Fruit fly (Drosophila melanogaster): ENCODE data around the gene sofe.

The sofe gene

dm6 chrX:10846972-10847435 is 10.2 kb downstream of the sofe start, which contains the start of gene sbr:
Gene sbr, minus strand, starts transcription at chrX:10847092.
- TF ChIP-seq CG5204 (GFP tag; optimal IDR thresholded peaks at IDR 0.05) (no peak), CG1620 (GFP tag; optimal IDR thresholded peaks at IDR 0.05) (peak; percentile 45), Clk (GFP tag; optimal IDR thresholded peaks at IDR 0.05) (no peak), cic (GFP tag; optimal IDR thresholded peaks at IDR 0.05) (no peak), ovo (GFP tag; optimal IDR thresholded peaks at IDR 0.05) (no peak), CG7101 (tag; optimal IDR thresholded peaks at IDR 0.05) (peak; percentile 48), kay (GFP tag; ENCODE audit: borderline replicate concordance) (no peak), pad (GFP tag; optimal IDR thresholded peaks at IDR 0.05) (peak; percentile 31), CG11617 (GFP tag; optimal IDR thresholded peaks at IDR 0.05) (peak; percentile 36), bab1 (GFP tag; optimal IDR thresholded peaks at IDR 0.05) (no peak), Mnt (GFP tag; optimal IDR thresholded peaks at IDR 0.05) (no peak), Crg-1 (GFP tag; optimal IDR thresholded peaks at IDR 0.05) (peak; percentile 60), CG14711 (tag; optimal IDR thresholded peaks at IDR 0.05) (peak; percentile 12), toe (GFP tag; optimal IDR thresholded peaks at IDR 0.05) (peak; percentile 45)

dm6 chrX:10845256-10845655 is 12.0 kb downstream of the sofe start:
- TF ChIP-seq pad (GFP tag; optimal IDR thresholded peaks at IDR 0.05) (peak; percentile 21), CG1620 (GFP tag; optimal IDR thresholded peaks at IDR 0.05) (no peak), cic (GFP tag; optimal IDR thresholded peaks at IDR 0.05) (peak; percentile 74), CG14711 (tag; optimal IDR thresholded peaks at IDR 0.05) (no peak), CG7101 (tag; optimal IDR thresholded peaks at IDR 0.05) (peak; percentile 42), Clk (GFP tag; optimal IDR thresholded peaks at IDR 0.05) (no peak), bab1 (GFP tag; optimal IDR thresholded peaks at IDR 0.05) (no peak), cnc (optimal IDR thresholded peaks at IDR 0.05) (no peak), CG12768 (GFP tag; optimal IDR thresholded peaks at IDR 0.05) (no peak), CG5204 (GFP tag; optimal IDR thresholded peaks at IDR 0.05) (no peak), CG11617 (GFP tag; optimal IDR thresholded peaks at IDR 0.05) (no peak), Mnt (GFP tag; optimal IDR thresholded peaks at IDR 0.05) (peak; percentile 49), tj (GFP tag; optimal IDR thresholded peaks at IDR 0.05) (no peak), kay (GFP tag; ENCODE audit: borderline replicate concordance) (no peak), Crg-1 (GFP tag; optimal IDR thresholded peaks at IDR 0.05) (no peak), CG7045 (GFP tag; optimal IDR thresholded peaks at IDR 0.05) (no peak), toe (GFP tag; optimal IDR thresholded peaks at IDR 0.05) (no peak), ovo (GFP tag; optimal IDR thresholded peaks at IDR 0.05) (no peak), CG33017 (tag; optimal IDR thresholded peaks at IDR 0.05) (peak; percentile 28)

- TF ChIP-seq Mnt (GFP tag; optimal IDR thresholded peaks at IDR 0.05) (peak; percentile 83), CG7045 (GFP tag; optimal IDR thresholded peaks at IDR 0.05) (no peak), toe (GFP tag; optimal IDR thresholded peaks at IDR 0.05) (no peak)
Measured at dm6 chrX:10844807-10845206, 12.4 kb downstream of the sofe start, which contains the start of gene CG32669. Gene CG32669, minus strand, starts transcription at chrX:10845081.

dm6 chrX:10841717-10842255 is 15.4 kb downstream of the sofe start, which contains the start of gene CG15209:
Gene CG15209, plus strand, starts transcription at chrX:10842205.
- peak; percentile 15 for TF ChIP-seq Mnt (GFP tag; optimal IDR thresholded peaks at IDR 0.05)
- no peak for TF ChIP-seq CG12768 (GFP tag; optimal IDR thresholded peaks at IDR 0.05)
- TF ChIP-seq tj (GFP tag; optimal IDR thresholded peaks at IDR 0.05), result peak; percentile 21
- TF ChIP-seq ovo (GFP tag; optimal IDR thresholded peaks at IDR 0.05), result no peak
- TF ChIP-seq toe (GFP tag; optimal IDR thresholded peaks at IDR 0.05), result no peak
- no peak for TF ChIP-seq bab1 (GFP tag; optimal IDR thresholded peaks at IDR 0.05)
- no peak for TF ChIP-seq cnc (optimal IDR thresholded peaks at IDR 0.05)
- peak; percentile 37 for TF ChIP-seq CG11617 (GFP tag; optimal IDR thresholded peaks at IDR 0.05)
- peak; percentile 50 for TF ChIP-seq CG5204 (GFP tag; optimal IDR thresholded peaks at IDR 0.05)
- TF ChIP-seq pad (GFP tag; optimal IDR thresholded peaks at IDR 0.05), result peak; percentile 21
- TF ChIP-seq CG7101 (tag; optimal IDR thresholded peaks at IDR 0.05), result peak; percentile 56
- TF ChIP-seq CG1620 (GFP tag; optimal IDR thresholded peaks at IDR 0.05), result peak; percentile 16
- no peak for TF ChIP-seq cic (GFP tag; optimal IDR thresholded peaks at IDR 0.05)
- TF ChIP-seq Hr96 (GFP tag; optimal IDR thresholded peaks at IDR 0.05), result peak; percentile 32
- no peak for TF ChIP-seq CG7045 (GFP tag; optimal IDR thresholded peaks at IDR 0.05)
- peak; percentile 25 for TF ChIP-seq CG14711 (tag; optimal IDR thresholded peaks at IDR 0.05)

dm6 chrX:10840892-10841564 is 16.2 kb downstream of the sofe start:
- TF ChIP-seq CG7101 (tag; optimal IDR thresholded peaks at IDR 0.05), result no peak
- peak; percentile 53 for TF ChIP-seq bab1 (GFP tag; optimal IDR thresholded peaks at IDR 0.05)
- peak; percentile 50 for TF ChIP-seq cic (GFP tag; optimal IDR thresholded peaks at IDR 0.05)
- TF ChIP-seq Hr96 (GFP tag; optimal IDR thresholded peaks at IDR 0.05), result no peak
- peak; percentile 77 for TF ChIP-seq kay (GFP tag; ENCODE audit: borderline replicate concordance)
- TF ChIP-seq CG12768 (GFP tag; optimal IDR thresholded peaks at IDR 0.05), result no peak
- no peak for TF ChIP-seq CG11617 (GFP tag; optimal IDR thresholded peaks at IDR 0.05)
- no peak for TF ChIP-seq CG14711 (tag; optimal IDR thresholded peaks at IDR 0.05)
- TF ChIP-seq CG5204 (GFP tag; optimal IDR thresholded peaks at IDR 0.05), result no peak
- TF ChIP-seq CG33017 (tag; optimal IDR thresholded peaks at IDR 0.05), result no peak
- TF ChIP-seq cnc (optimal IDR thresholded peaks at IDR 0.05), result no peak
- TF ChIP-seq CG1620 (GFP tag; optimal IDR thresholded peaks at IDR 0.05), result no peak
- no peak for TF ChIP-seq tj (GFP tag; optimal IDR thresholded peaks at IDR 0.05)
- TF ChIP-seq Mnt (GFP tag; optimal IDR thresholded peaks at IDR 0.05), result no peak
- TF ChIP-seq Crg-1 (GFP tag; optimal IDR thresholded peaks at IDR 0.05), result no peak
- peak; percentile 4 for TF ChIP-seq ovo (GFP tag; optimal IDR thresholded peaks at IDR 0.05)

- no peak for TF ChIP-seq tj (GFP tag; optimal IDR thresholded peaks at IDR 0.05)
- TF ChIP-seq bab1 (GFP tag; optimal IDR thresholded peaks at IDR 0.05), result peak; percentile 20
Measured at dm6 chrX:10838962-10839361, 18.3 kb downstream of the sofe start, which contains the start of gene CG15210. Gene CG15210, plus strand, starts transcription at chrX:10839230.

Measured in whole organism, adult.